Fruit fly (Drosophila melanogaster) whole organism, embryonic: ENCODE measurements around the gene CG14507.

ENCODE experiments used
- CG10431 ChIP-seq: fragments of 200-800 bp; sonication (Bioruptor generic); optimal IDR thresholded peaks from 3 replicates; lab custom pipeline; 2018; ENCODE audit warnings: missing biosample characterization, mild to moderate bottlenecking, missing genetic modification characterization
- CG10654 ChIP-seq: fragments of 200-800 bp; sonication (Bioruptor generic); optimal IDR thresholded peaks from 2 replicates; lab custom pipeline; 2016; ENCODE audit warnings: missing biosample characterization, missing genetic modification characterization
- CG11093 ChIP-seq: fragments of 200-800 bp; sonication (Bioruptor generic); IDR thresholded peaks from 3 replicates; pipeline ENCODE4 v1.3.6; 2022; ENCODE audit warnings: missing biosample characterization, missing genetic modification characterization
- CG11247 ChIP-seq: fragments of 200-800 bp; sonication (Bioruptor generic); IDR thresholded peaks from 2 replicates; pipeline ENCODE4 v1.3.6; 2022; ENCODE audit warnings: missing biosample characterization, missing genetic modification characterization
- CG12391 ChIP-seq: fragments of 200-800 bp; sonication (Bioruptor generic); optimal IDR thresholded peaks from 3 replicates; lab custom pipeline; 2018; ENCODE audit warnings: missing biosample characterization, mild to moderate bottlenecking, missing genetic modification characterization, moderate library complexity
- CG13624 ChIP-seq: fragments of 200-800 bp; sonication (Bioruptor generic); optimal IDR thresholded peaks from 2 replicates; lab custom pipeline; 2016; ENCODE audit warnings: missing biosample characterization, missing genetic modification characterization
- CG14667 ChIP-seq: fragments of 200-800 bp; sonication (Bioruptor generic); IDR thresholded peaks from 2 replicates; pipeline ENCODE4 v1.3.6; 2022; ENCODE audit warnings: missing biosample characterization, missing genetic modification characterization
- CG14710 ChIP-seq: fragments of 200-800 bp; sonication (Bioruptor generic); optimal IDR thresholded peaks from 3 replicates; lab custom pipeline; 2019; ENCODE audit warnings: missing biosample characterization, mild to moderate bottlenecking, missing genetic modification characterization, moderate library complexity
- CG14860 ChIP-seq: fragments of 200-800 bp; sonication (Bioruptor generic); IDR thresholded peaks from 3 replicates; pipeline ENCODE4 v1.3.6; 2022; ENCODE audit warnings: missing biosample characterization, missing genetic modification characterization; ENCODE audit not compliant: partially characterized antibody
- CG17385 ChIP-seq: fragments of 200-800 bp; sonication (Bioruptor generic); optimal IDR thresholded peaks from 3 replicates; lab custom pipeline; 2018; ENCODE audit warnings: missing biosample characterization, mild to moderate bottlenecking, missing genetic modification characterization
- CG17829 ChIP-seq: fragments of 200-800 bp; optimal IDR thresholded peaks from 2 replicates; lab custom pipeline; 2019; ENCODE audit warnings: missing biosample characterization, mild to moderate bottlenecking, missing genetic modification characterization, moderate library complexity
- CG18262 ChIP-seq: fragments of 200-800 bp; optimal IDR thresholded peaks from 3 replicates; lab custom pipeline; 2019; ENCODE audit warnings: missing biosample characterization, mild to moderate bottlenecking, missing genetic modification characterization, moderate library complexity
- CG2120 ChIP-seq: fragments of 200-800 bp; sonication (Bioruptor generic); optimal IDR thresholded peaks from 3 replicates; lab custom pipeline; 2016; ENCODE audit warnings: missing biosample characterization, missing genetic modification characterization
- CG2199 ChIP-seq: fragments of 200-800 bp; sonication (Bioruptor generic); IDR thresholded peaks from 3 replicates; pipeline ENCODE4 v1.3.6; 2022; ENCODE audit warnings: missing biosample characterization, missing genetic modification characterization
- CG3281 ChIP-seq: fragments of 200-800 bp; sonication (Bioruptor generic); optimal IDR thresholded peaks from 3 replicates; lab custom pipeline; 2017; ENCODE audit warnings: missing biosample characterization, mild to moderate bottlenecking, missing genetic modification characterization
- CG33213 ChIP-seq: fragments of 200-800 bp; sonication (Bioruptor generic); optimal IDR thresholded peaks from 3 replicates; lab custom pipeline; 2016; ENCODE audit warnings: missing biosample characterization, missing genetic modification characterization
- CG6272 ChIP-seq: fragments of 200-800 bp; sonication (Bioruptor generic); IDR thresholded peaks from 2 replicates; pipeline ENCODE4 v1.3.6; 2022; ENCODE audit warnings: missing biosample characterization, missing genetic modification characterization
- CG7357 ChIP-seq: fragments of 200-800 bp; sonication (Bioruptor generic); IDR thresholded peaks from 3 replicates; pipeline ENCODE4 v1.3.6; 2022; ENCODE audit warnings: missing biosample characterization, missing genetic modification characterization
- CG7372 ChIP-seq: fragments of 200-800 bp; sonication (Bioruptor generic); IDR thresholded peaks from 2 replicates; pipeline ENCODE4 v1.3.6; 2022; ENCODE audit warnings: missing biosample characterization, missing genetic modification characterization
- CG8478 ChIP-seq: fragments of >200 bp; optimal IDR thresholded peaks from 2 replicates; lab custom pipeline; 2018
- CG9609 ChIP-seq: fragments of 200-800 bp; sonication (Bioruptor generic); optimal IDR thresholded peaks from 3 replicates; lab custom pipeline; 2016; ENCODE audit warnings: missing biosample characterization, missing genetic modification characterization
- CG9876 ChIP-seq: fragments of 200-800 bp; sonication (Bioruptor generic); optimal IDR thresholded peaks from 2 replicates; lab custom pipeline; 2016; ENCODE audit warnings: missing biosample characterization, missing genetic modification characterization
- Doc2 ChIP-seq: fragments of 200-800 bp; sonication (Bioruptor generic); IDR thresholded peaks from 2 replicates; pipeline ENCODE4 v1.3.6; 2022; ENCODE audit warnings: missing biosample characterization, missing genetic modification characterization
- Dref ChIP-seq: fragments of 200-800 bp; sonication (Bioruptor generic); IDR thresholded peaks from 2 replicates; pipeline ENCODE4 v1.3.6; 2022; ENCODE audit warnings: missing biosample characterization, missing genetic modification characterization
- Eip74EF ChIP-seq, 2 experiments: fragments of 200-800 bp in 1 of 2; fragments of >200 bp in 1 of 2; sonication (Bioruptor generic) in 1 of 2; optimal IDR thresholded peaks; 2 replicates each; lab custom pipeline; 2017 to 2019; ENCODE audit warnings: missing biosample characterization in 2 of 2, missing genetic modification characterization in 2 of 2, mild to moderate bottlenecking in 1 of 2, moderate library complexity in 1 of 2
- Fer2 ChIP-seq: fragments of 200-800 bp; sonication (Bioruptor generic); optimal IDR thresholded peaks from 2 replicates; lab custom pipeline; 2018; ENCODE audit warnings: missing biosample characterization, mild to moderate bottlenecking, missing genetic modification characterization, moderate library complexity
- H2.0 ChIP-seq: fragments of 200-800 bp; sonication (Bioruptor generic); IDR thresholded peaks from 2 replicates; pipeline ENCODE4 v1.3.6; 2022; ENCODE audit warnings: missing biosample characterization, missing genetic modification characterization
- Hr51 ChIP-seq, 2 experiments: fragments of 200-800 bp; sonication (Bioruptor generic); optimal IDR thresholded peaks; 2 replicates in 1 of 2; 3 replicates in 1 of 2; lab custom pipeline; 2016 to 2018; ENCODE audit warnings: missing biosample characterization in 2 of 2, missing genetic modification characterization in 2 of 2, mild to moderate bottlenecking in 1 of 2, moderate library complexity in 1 of 2
- Sox100B ChIP-seq: fragments of 200-800 bp; sonication (Bioruptor generic); optimal IDR thresholded peaks from 3 replicates; lab custom pipeline; 2018; ENCODE audit warnings: missing biosample characterization, mild to moderate bottlenecking, missing genetic modification characterization
- Sry-β ChIP-seq: fragments of 200-800 bp; sonication (Bioruptor generic); optimal IDR thresholded peaks from 2 replicates; lab custom pipeline; 2018; ENCODE audit warnings: missing biosample characterization, mild to moderate bottlenecking, missing genetic modification characterization, moderate library complexity
- Ssrp ChIP-seq: fragments of 200-800 bp; sonication (Bioruptor generic); optimal IDR thresholded peaks from 2 replicates; lab custom pipeline; 2018; ENCODE audit warnings: missing biosample characterization, mild to moderate bottlenecking, missing genetic modification characterization, moderate library complexity
- Usf ChIP-seq: fragments of 200-800 bp; sonication (Bioruptor generic); optimal IDR thresholded peaks from 2 replicates; lab custom pipeline; 2017; ENCODE audit warnings: missing genotype, missing biosample characterization, missing genetic modification characterization
- ato ChIP-seq: fragments of 200-800 bp; sonication (Bioruptor generic); IDR thresholded peaks from 2 replicates; pipeline ENCODE4 v1.3.6; 2022; ENCODE audit warnings: missing biosample characterization, missing genetic modification characterization; ENCODE audit not compliant: partially characterized antibody
- bab2 ChIP-seq: fragments of 200-800 bp; sonication (Bioruptor generic); optimal IDR thresholded peaks from 2 replicates; lab custom pipeline; 2016; ENCODE audit warnings: missing biosample characterization, missing genetic modification characterization
- chm ChIP-seq: fragments of 200-800 bp; sonication (Bioruptor generic); IDR thresholded peaks from 2 replicates; pipeline ENCODE4 v1.3.6; 2022; ENCODE audit warnings: missing biosample characterization, missing genetic modification characterization
- dm ChIP-seq: fragments of 200-800 bp; sonication (Bioruptor generic); optimal IDR thresholded peaks from 3 replicates; lab custom pipeline; 2016; ENCODE audit warnings: missing biosample characterization, missing genetic modification characterization
- emc ChIP-seq: fragments of 200-800 bp; sonication (Bioruptor generic); optimal IDR thresholded peaks from 2 replicates; lab custom pipeline; 2016; ENCODE audit warnings: missing biosample characterization, missing genetic modification characterization
- fd64A ChIP-seq: fragments of 200-800 bp; sonication (Bioruptor generic); optimal IDR thresholded peaks from 3 replicates; lab custom pipeline; 2018; ENCODE audit warnings: missing biosample characterization, mild to moderate bottlenecking, missing genetic modification characterization
- grau ChIP-seq: fragments of 200-800 bp; optimal IDR thresholded peaks from 3 replicates; lab custom pipeline; 2019; ENCODE audit warnings: missing biosample characterization, mild to moderate bottlenecking, missing genetic modification characterization, moderate library complexity
- hth ChIP-seq: fragments of >200 bp; optimal IDR thresholded peaks from 2 replicates; lab custom pipeline; 2017; ENCODE audit warnings: inconsistent platforms
- lov ChIP-seq, 2 experiments: fragments of 200-800 bp in 1 of 2; fragments of >200 bp in 1 of 2; sonication (Bioruptor generic) in 1 of 2; IDR thresholded peaks in 1 of 2; optimal IDR thresholded peaks in 1 of 2; 2 replicates in 1 of 2; 3 replicates in 1 of 2; pipeline versions ENCODE4 v1.3.6 to Lab custom; 2017 to 2022; ENCODE audit warnings: missing biosample characterization in 1 of 2, missing genetic modification characterization in 1 of 2
- mld ChIP-seq: fragments of 200-800 bp; sonication (Bioruptor generic); IDR thresholded peaks from 3 replicates; pipeline ENCODE4 v1.3.6; 2022; ENCODE audit warnings: missing biosample characterization, missing genetic modification characterization; ENCODE audit not compliant: partially characterized antibody
- oc ChIP-seq: fragments of 200-800 bp; sonication (Bioruptor generic); optimal IDR thresholded peaks from 2 replicates; lab custom pipeline; 2018; ENCODE audit warnings: missing biosample characterization, mild to moderate bottlenecking, missing genetic modification characterization, moderate library complexity
- pnt ChIP-seq: fragments of 200-800 bp; sonication (Bioruptor generic); optimal IDR thresholded peaks from 3 replicates; lab custom pipeline; 2016; ENCODE audit warnings: missing biosample characterization, missing genetic modification characterization
- psq ChIP-seq: fragments of 200-800 bp; sonication (Bioruptor generic); optimal IDR thresholded peaks from 2 replicates; lab custom pipeline; 2017; ENCODE audit warnings: missing biosample characterization, missing genetic modification characterization
- ro ChIP-seq: fragments of 200-800 bp; sonication (Bioruptor generic); IDR thresholded peaks from 2 replicates; pipeline ENCODE4 v1.3.6; 2022; ENCODE audit warnings: missing biosample characterization, missing genetic modification characterization
- sens ChIP-seq: fragments of 200-800 bp; sonication (Bioruptor generic); peaks from one replicate; lab custom pipeline; 2016; ENCODE audit warnings: missing biosample characterization, missing genetic modification characterization
- sima ChIP-seq: fragments of 200-800 bp; sonication (Bioruptor generic); optimal IDR thresholded peaks from 2 replicates; lab custom pipeline; 2016; ENCODE audit warnings: missing biosample characterization, missing genetic modification characterization
- toy ChIP-seq: fragments of 200-800 bp; sonication (Bioruptor generic); IDR thresholded peaks from 2 replicates; pipeline ENCODE4 v1.3.6; 2022; ENCODE audit warnings: missing biosample characterization, missing genetic modification characterization
- zf30C ChIP-seq: fragments of 200-800 bp; sonication (Bioruptor generic); optimal IDR thresholded peaks from 3 replicates; lab custom pipeline; 2018; ENCODE audit warnings: missing biosample characterization, mild to moderate bottlenecking, missing genetic modification characterization

The CG14507 gene

dm6 chr3R:29219948-29220347 is 7.6 kb downstream of the CG14507 start, which contains the start of gene eEF1gamma (continued):
- TF ChIP-seq CG17385: peak; percentile 96
- peak; percentile 88 for TF ChIP-seq CG7372 (GFP tag; lab: Robert Waterston, UW)
- peak; percentile 96 for TF ChIP-seq CG9876 (GFP tag; lab: Kevin White, UChicago)
- peak; percentile 81 for TF ChIP-seq Ssrp (tag; lab: Kevin White, UChicago)

- TF ChIP-seq oc (tag; lab: Kevin White, UChicago): no peak
- TF ChIP-seq Hr51 (GFP tag; optimal IDR thresholded peaks at IDR 0.05; lab: Kevin White, UChicago): no peak
- no peak for TF ChIP-seq CG14667 (GFP tag; lab: Robert Waterston, UW)
- no peak for TF ChIP-seq Fer2 (tag; lab: Kevin White, UChicago)
- TF ChIP-seq fd64A (GFP tag; lab: Kevin White, UChicago): no peak
- TF ChIP-seq toy (GFP tag; lab: Robert Waterston, UW): no peak
- TF ChIP-seq CG14710 (tag; lab: Kevin White, UChicago): peak; percentile 15
- TF ChIP-seq CG10654 (GFP tag; lab: Kevin White, UChicago): no peak
- no peak for TF ChIP-seq pnt
- TF ChIP-seq Usf (GFP tag; lab: Kevin White, UChicago): no peak
- TF ChIP-seq CG33213 (GFP tag; lab: Kevin White, UChicago): no peak
- TF ChIP-seq CG2199: no peak
- TF ChIP-seq Doc2 (GFP tag; lab: Robert Waterston, UW): no peak
- no peak for TF ChIP-seq CG9876 (GFP tag; lab: Kevin White, UChicago)
- TF ChIP-seq mld (GFP tag; lab: Robert Waterston, UW): no peak
- TF ChIP-seq ato: no peak
- TF ChIP-seq H2.0 (GFP tag; lab: Robert Waterston, UW): no peak
- no peak for TF ChIP-seq CG11093 (GFP tag; lab: Robert Waterston, UW)
- no peak for TF ChIP-seq CG9609 (GFP tag; lab: Kevin White, UChicago)
- no peak for TF ChIP-seq lov (optimal IDR thresholded peaks at IDR 0.05; lab: Kevin White, UChicago)
- no peak for TF ChIP-seq lov (GFP tag; IDR thresholded peaks at IDR 0.05; lab: Robert Waterston, UW)
- no peak for TF ChIP-seq CG6272
- peak; percentile 66 for TF ChIP-seq sens (GFP tag; lab: Kevin White, UChicago)
- TF ChIP-seq CG3281 (GFP tag; lab: Kevin White, UChicago): no peak
- no peak for TF ChIP-seq CG8478
- TF ChIP-seq Eip74EF (GFP tag; optimal IDR thresholded peaks at IDR 0.05; lab: Kevin White, UChicago): no peak
- no peak for TF ChIP-seq CG2120 (GFP tag; lab: Kevin White, UChicago)
- TF ChIP-seq CG12391 (tag; lab: Kevin White, UChicago): peak; percentile 29
- TF ChIP-seq bab2 (GFP tag; lab: Kevin White, UChicago): no peak
- TF ChIP-seq CG11247: no peak
- peak; percentile 57 for TF ChIP-seq CG18262
- no peak for TF ChIP-seq dm
- TF ChIP-seq zf30C (GFP tag; lab: Kevin White, UChicago): peak; percentile 44
- TF ChIP-seq hth (lab: Kevin White, UChicago): no peak
- TF ChIP-seq CG14860 (GFP tag; lab: Robert Waterston, UW): no peak
- TF ChIP-seq CG7357 (GFP tag; lab: Robert Waterston, UW): no peak
- TF ChIP-seq emc (GFP tag; lab: Kevin White, UChicago): no peak
- no peak for TF ChIP-seq CG10431
- TF ChIP-seq chm (GFP tag; lab: Robert Waterston, UW): no peak
- no peak for TF ChIP-seq CG13624 (GFP tag; lab: Kevin White, UChicago)
- no peak for TF ChIP-seq Sry-β (GFP tag; lab: Kevin White, UChicago)
- no peak for TF ChIP-seq sima (GFP tag; lab: Kevin White, UChicago)
- TF ChIP-seq grau (tag; lab: Kevin White, UChicago): peak; percentile 7
- no peak for TF ChIP-seq Sox100B (GFP tag; lab: Kevin White, UChicago)
- TF ChIP-seq Dref: no peak
- peak; percentile 3 for TF ChIP-seq CG17829 (tag; lab: Kevin White, UChicago)
- no peak for TF ChIP-seq ro (GFP tag; lab: Robert Waterston, UW)
- TF ChIP-seq psq (GFP tag; lab: Kevin White, UChicago): no peak
These were observed 9.5 kb downstream of the CG14507 start for dm6 chr3R:29218001-29218400.
